Worm (Caenorhabditis elegans): Measurements from ENCODE around the gene ncam-1.

ncam-1 gene

ce11 chrX:714398-714797 is 22.7 kb downstream of the ncam-1 start, which contains the start of gene irk-2:
TSS of gene irk-2 (minus strand) at chrX:714498.
- no peak for TF ChIP-seq Y55F3AM.14 (GFP tag; optimal IDR thresholded peaks at IDR 0.05)
- TF ChIP-seq sem-4 (tag; optimal IDR thresholded peaks at IDR 0.05), result no peak
- TF ChIP-seq ceh-16 (tag; optimal IDR thresholded peaks at IDR 0.05), result no peak
- TF ChIP-seq nhr-10 (tag; optimal IDR thresholded peaks at IDR 0.05), result no peak
- TF ChIP-seq mbf-1 (tag; optimal IDR thresholded peaks at IDR 0.05), result no peak
- no peak for TF ChIP-seq nhr-12 (tag; optimal IDR thresholded peaks at IDR 0.05)
- TF ChIP-seq snpc-4 (tag; optimal IDR thresholded peaks at IDR 0.05), result no peak
- no peak for TF ChIP-seq ZK546.5 (tag; optimal IDR thresholded peaks at IDR 0.05)
- no peak for TF ChIP-seq nhr-77 (tag; optimal IDR thresholded peaks at IDR 0.05)
- no peak for TF ChIP-seq aly-2 (tag; optimal IDR thresholded peaks at IDR 0.05)
- no peak for TF ChIP-seq mdl-1 (tag; optimal IDR thresholded peaks at IDR 0.05)
- no peak for TF ChIP-seq crh-2 (tag; optimal IDR thresholded peaks at IDR 0.05)
- TF ChIP-seq nhr-25 (tag; optimal IDR thresholded peaks at IDR 0.05), result no peak
- TF ChIP-seq skn-1 (tag; optimal IDR thresholded peaks at IDR 0.05), result no peak
- TF ChIP-seq sma-9 (GFP tag; optimal IDR thresholded peaks at IDR 0.05), result no peak
- no peak for TF ChIP-seq sma-9 (tag; optimal IDR thresholded peaks at IDR 0.05)

- no peak for TF ChIP-seq F13H6.1 (tag; optimal IDR thresholded peaks at IDR 0.05)
- no peak for TF ChIP-seq egl-27 (tag; optimal IDR thresholded peaks at IDR 0.05)
These were observed 34.2 kb downstream of the ncam-1 start, which contains the start of gene sli-1 for ce11 chrX:725868-726267. TSS of gene sli-1 (minus strand) at chrX:725968.

ce11 chrX:726295-726694 is 34.6 kb downstream of the ncam-1 start:
- TF ChIP-seq lin-39 (tag; optimal IDR thresholded peaks at IDR 0.05), result no peak
- TF ChIP-seq sem-4 (tag; optimal IDR thresholded peaks at IDR 0.05), result no peak
- TF ChIP-seq nhr-77 (tag; optimal IDR thresholded peaks at IDR 0.05), result no peak
- peak; percentile 47 for TF ChIP-seq fos-1 (tag; optimal IDR thresholded peaks at IDR 0.05)
- no peak for TF ChIP-seq unc-55 (GFP tag; optimal IDR thresholded peaks at IDR 0.05)
- peak; percentile 2 for TF ChIP-seq crh-2 (tag; optimal IDR thresholded peaks at IDR 0.05)
- no peak for TF ChIP-seq mab-5 (tag; optimal IDR thresholded peaks at IDR 0.05)
- no peak for TF ChIP-seq elt-3 (tag; optimal IDR thresholded peaks at IDR 0.05)
- peak; percentile 4 for TF ChIP-seq C34F6.9 (tag; optimal IDR thresholded peaks at IDR 0.05)

- no peak for TF ChIP-seq nhr-23 (tag; optimal IDR thresholded peaks at IDR 0.05)
- peak; percentile 99 for TF ChIP-seq fos-1 (tag; optimal IDR thresholded peaks at IDR 0.05)
- no peak for TF ChIP-seq ztf-1 (GFP tag; conservative IDR thresholded peaks at IDR 0.05)
- TF ChIP-seq mdl-1 (tag; optimal IDR thresholded peaks at IDR 0.05), result peak; percentile 8 to 35
- TF ChIP-seq C34F6.9 (tag; optimal IDR thresholded peaks at IDR 0.05), result peak; percentile 67
- TF ChIP-seq ztf-4 (tag; optimal IDR thresholded peaks at IDR 0.05), result peak; percentile 19
- TF ChIP-seq nhr-6 (tag; optimal IDR thresholded peaks at IDR 0.05), result peak; percentile 31
- no peak for TF ChIP-seq Y55F3AM.14 (GFP tag; optimal IDR thresholded peaks at IDR 0.05)
- peak; percentile 55 for TF ChIP-seq ceh-16 (tag; optimal IDR thresholded peaks at IDR 0.05)
- peak; percentile 56 for TF ChIP-seq gmeb-1 (tag; optimal IDR thresholded peaks at IDR 0.05)
- TF ChIP-seq F13H6.1 (tag; optimal IDR thresholded peaks at IDR 0.05), result peak; percentile 71
- TF ChIP-seq lsy-2 (tag; optimal IDR thresholded peaks at IDR 0.05), result peak; percentile 41 to 62
- peak; percentile 47 for TF ChIP-seq nhr-21 (tag; optimal IDR thresholded peaks at IDR 0.05)
- TF ChIP-seq nhr-129 (tag; optimal IDR thresholded peaks at IDR 0.05), result peak; percentile 67
- TF ChIP-seq lin-13 (GFP tag; optimal IDR thresholded peaks at IDR 0.05), result peak; percentile 40
- no peak for TF ChIP-seq nhr-11 (tag; optimal IDR thresholded peaks at IDR 0.05)
- TF ChIP-seq lin-11 (tag; optimal IDR thresholded peaks at IDR 0.05), result peak; percentile 22
- TF ChIP-seq nhr-25 (tag; optimal IDR thresholded peaks at IDR 0.05), result peak; percentile 78
- no peak for TF ChIP-seq elt-3 (tag; optimal IDR thresholded peaks at IDR 0.05)
- peak; percentile 76 for TF ChIP-seq sma-3 (GFP tag; optimal IDR thresholded peaks at IDR 0.05)
- peak; percentile 33 for TF ChIP-seq unc-55 (GFP tag; optimal IDR thresholded peaks at IDR 0.05)
- peak; percentile 74 for TF ChIP-seq sem-4 (tag; optimal IDR thresholded peaks at IDR 0.05)
- peak; percentile 17 for TF ChIP-seq mab-5 (tag; optimal IDR thresholded peaks at IDR 0.05)
- TF ChIP-seq nhr-77 (tag; optimal IDR thresholded peaks at IDR 0.05), result no peak
- TF ChIP-seq sma-9 (GFP tag; optimal IDR thresholded peaks at IDR 0.05), result peak; percentile 57
- TF ChIP-seq sma-9 (tag; optimal IDR thresholded peaks at IDR 0.05), result no peak
- TF ChIP-seq crh-2 (tag; optimal IDR thresholded peaks at IDR 0.05), result peak; percentile 75
- peak; percentile 27 for TF ChIP-seq egl-27 (tag; optimal IDR thresholded peaks at IDR 0.05)
These were observed 36.0 kb downstream of the ncam-1 start for ce11 chrX:727737-728136.
